Fruit fly (Drosophila melanogaster) whole organism, pupa: ENCODE measurements around the gene CG12795.

Source experiments
- CG10348 ChIP-seq: fragments of 200-800 bp; sonication (Bioruptor generic); IDR thresholded peaks from 2 replicates; pipeline ENCODE4 v1.3.6; 2022; ENCODE audit warnings: missing biosample characterization, missing genetic modification characterization
- CG12605 ChIP-seq: fragments of 200-800 bp; sonication (Bioruptor generic); IDR thresholded peaks from 2 replicates; pipeline ENCODE4 v1.3.6; 2022; ENCODE audit warnings: missing biosample characterization, missing genetic modification characterization
- CG13204 ChIP-seq: fragments of 200-800 bp; sonication (Bioruptor generic); optimal IDR thresholded peaks from 2 replicates; lab custom pipeline; 2018; ENCODE audit warnings: missing biosample characterization, mild to moderate bottlenecking, missing genetic modification characterization, moderate library complexity
- CG14655 ChIP-seq: fragments of 200-800 bp; sonication (Bioruptor generic); optimal IDR thresholded peaks from 3 replicates; lab custom pipeline; 2017; ENCODE audit warnings: mild to moderate bottlenecking, missing biosample characterization, missing genetic modification reagents, missing genetic modification characterization
- CG15710 ChIP-seq: fragments of 200-800 bp; sonication (Bioruptor generic); optimal IDR thresholded peaks from 2 replicates; lab custom pipeline; 2018; ENCODE audit warnings: missing biosample characterization, mild to moderate bottlenecking, missing genetic modification characterization, moderate library complexity
- CG17806 ChIP-seq: fragments of 200-800 bp; sonication (Bioruptor generic); optimal IDR thresholded peaks from 2 replicates; lab custom pipeline; 2018; ENCODE audit warnings: missing biosample characterization, mild to moderate bottlenecking, missing genetic modification characterization, moderate library complexity
- CG32121 ChIP-seq: fragments of 200-800 bp; sonication (Bioruptor generic); IDR thresholded peaks from 2 replicates; pipeline ENCODE4 v1.3.6; 2022; ENCODE audit warnings: missing biosample characterization, missing genetic modification characterization
- CG34367 ChIP-seq: fragments of 200-800 bp; sonication (Bioruptor generic); optimal IDR thresholded peaks from 2 replicates; lab custom pipeline; 2018; ENCODE audit warnings: missing biosample characterization, mild to moderate bottlenecking, missing genetic modification characterization
- CG4496 ChIP-seq: fragments of 200-800 bp; sonication (Bioruptor generic); IDR thresholded peaks from 3 replicates; pipeline ENCODE4 v1.3.6; 2022; ENCODE audit warnings: missing biosample characterization, missing genetic modification characterization
- CG8159 ChIP-seq: fragments of 200-800 bp; sonication (Bioruptor generic); optimal IDR thresholded peaks from 3 replicates; lab custom pipeline; 2018; ENCODE audit warnings: missing biosample characterization, mild to moderate bottlenecking, missing genetic modification characterization, moderate library complexity
- CG8301 ChIP-seq: fragments of 200-800 bp; sonication (Bioruptor generic); optimal IDR thresholded peaks from 2 replicates; lab custom pipeline; 2018; ENCODE audit warnings: missing biosample characterization, mild to moderate bottlenecking, missing genetic modification characterization
- CG9948 ChIP-seq: fragments of 200-800 bp; sonication (Bioruptor generic); optimal IDR thresholded peaks from 2 replicates; lab custom pipeline; 2018; ENCODE audit warnings: missing biosample characterization, mild to moderate bottlenecking, missing genetic modification characterization, moderate library complexity
- EcR ChIP-seq: fragments of 200-800 bp; sonication (Bioruptor generic); optimal IDR thresholded peaks from 3 replicates; lab custom pipeline; 2019; ENCODE audit warnings: missing biosample characterization, missing genetic modification characterization, mild to moderate bottlenecking, moderate library complexity, missing genetic modification reagents
- Ets98B ChIP-seq: fragments of 200-800 bp; sonication (Bioruptor generic); IDR thresholded peaks from 2 replicates; pipeline ENCODE4 v1.3.6; 2022; ENCODE audit warnings: missing biosample characterization, missing genetic modification characterization
- Pif1A ChIP-seq: fragments of 200-800 bp; sonication (Bioruptor generic); optimal IDR thresholded peaks from 3 replicates; lab custom pipeline; 2016; ENCODE audit warnings: missing biosample characterization, missing genetic modification characterization
- Pif1B ChIP-seq: fragments of 200-800 bp; sonication (Bioruptor generic); optimal IDR thresholded peaks from 3 replicates; lab custom pipeline; 2016; ENCODE audit warnings: missing biosample characterization, missing genetic modification characterization
- Snoo ChIP-seq: fragments of 200-800 bp; sonication (Bioruptor generic); optimal IDR thresholded peaks from 3 replicates; lab custom pipeline; 2017; ENCODE audit warnings: missing biosample characterization, mild to moderate bottlenecking, missing genetic modification characterization, inconsistent platforms
- fd96Ca ChIP-seq: fragments of 200-800 bp; sonication (Bioruptor generic); IDR thresholded peaks from 3 replicates; pipeline ENCODE4 v1.3.6; 2022; ENCODE audit warnings: missing biosample characterization, missing genetic modification characterization
- gl ChIP-seq: fragments of 200-800 bp; sonication (Bioruptor generic); optimal IDR thresholded peaks from 2 replicates; lab custom pipeline; 2018; ENCODE audit warnings: missing biosample characterization, mild to moderate bottlenecking, missing genetic modification characterization

CG12795 gene

dm6 chr2L:3483672-3484071 is 31.4 kb downstream of the CG12795 start:
- TF ChIP-seq CG32121, result peak; percentile 44; the same call in 1 of the 2 replicates
- 0 out of 2 replicates have a peak, but pooled peaks have one; percentile 18 for TF ChIP-seq CG10348 (GFP tag; lab: Robert Waterston, UW)
- TF ChIP-seq Ets98B (GFP tag; lab: Robert Waterston, UW), result peak; percentile 35; the same call in 1 of the 2 replicates
- no peak for TF ChIP-seq CG34367 (tag; lab: Kevin White, UChicago)

dm6 chr2L:3484759-3485158 is 32.5 kb downstream of the CG12795 start:
- TF ChIP-seq CG15710 (no peak), CG10348 (GFP tag; lab: Robert Waterston, UW) (no peak), CG9948 (tag; lab: Kevin White, UChicago) (no peak), CG17806 (tag; lab: Kevin White, UChicago) (no peak), CG14655 (GFP tag; lab: Kevin White, UChicago) (peak; percentile 2), CG13204 (GFP tag; lab: Kevin White, UChicago) (no peak), Pif1A (GFP tag; lab: Kevin White, UChicago) (no peak), CG4496 (GFP tag; lab: Robert Waterston, UW) (no peak)

- TF ChIP-seq CG8301 (peak; percentile 40), Pif1B (no peak), CG8159 (tag; lab: Kevin White, UChicago) (no peak), fd96Ca (0 out of 3 replicates have a peak, but pooled peaks have one; percentile 27), CG14655 (GFP tag; lab: Kevin White, UChicago) (peak; percentile 44), gl (tag; lab: Kevin White, UChicago) (no peak), CG12605 (GFP tag; lab: Robert Waterston, UW) (peak; percentile 53; the same call in 1 of the 2 replicates), EcR (no peak), CG15710 (no peak), CG32121 (0 out of 2 replicates have a peak, but pooled peaks have one; percentile 9), Ets98B (GFP tag; lab: Robert Waterston, UW) (peak; percentile 7; the same call in 1 of the 2 replicates), CG4496 (GFP tag; lab: Robert Waterston, UW) (0 out of 3 replicates have a peak, but pooled peaks have one; percentile 41), Snoo (tag; lab: Kevin White, UChicago) (no peak)
These were observed 33.2 kb downstream of the CG12795 start for dm6 chr2L:3485506-3485905.

dm6 chr2L:3490971-3491370 is 38.7 kb downstream of the CG12795 start, which contains the start of gene CG15414:
CG15414 (minus strand) TSS chr2L:3491071.
- TF ChIP-seq Pif1B, result no peak
- peak; percentile 53; the same call in 2 of the 3 replicates for TF ChIP-seq CG4496 (GFP tag; lab: Robert Waterston, UW)
- no peak for TF ChIP-seq CG32121

dm6 chr2L:3493475-3493874 is 41.2 kb downstream of the CG12795 start:
- TF ChIP-seq CG12605 (GFP tag; lab: Robert Waterston, UW), result peak; percentile 33; the same call in 1 of the 2 replicates
- no peak; the same call in 2 of the 3 replicates for TF ChIP-seq CG4496 (GFP tag; lab: Robert Waterston, UW)
- TF ChIP-seq CG8301, result peak; percentile 2
- TF ChIP-seq CG32121, result peak; percentile 48; the same call in 1 of the 2 replicates

- TF ChIP-seq CG17806 (tag; lab: Kevin White, UChicago) (no peak), Snoo (tag; lab: Kevin White, UChicago) (no peak), Pif1B (no peak), CG15710 (no peak)
These were observed 43.2 kb downstream of the CG12795 start for dm6 chr2L:3495465-3495864.
